Worm (Caenorhabditis elegans): ENCODE data around the gene F41E7.2.

- no peak for TF ChIP-seq hmg-4 (GFP tag; optimal IDR thresholded peaks at IDR 0.05)
- TF ChIP-seq ama-1 (optimal IDR thresholded peaks at IDR 0.05): no peak
Measured at ce11 chrX:10274470-10274869, 978 bp downstream of the F41E7.2 start.

Data from whole organism, early embryonic.